Worm (Caenorhabditis elegans) whole organism, early embryonic: ENCODE data around the gene parn-2.

Source experiments
- B0310.2 ChIP-seq: sonication (generic microtip); optimal IDR thresholded peaks from 2 replicates; lab custom pipeline; 2016; ENCODE audit warnings: mild to moderate bottlenecking, missing genetic modification characterization, missing compliant biosample characterization
- F13C5.2 ChIP-seq: sonication (generic microtip); optimal IDR thresholded peaks from 2 replicates; lab custom pipeline; 2017; ENCODE audit warnings: mild to moderate bottlenecking, missing genetic modification characterization, inconsistent platforms, missing compliant biosample characterization
- aly-1 ChIP-seq: sonication (generic microtip); optimal IDR thresholded peaks from 2 replicates; lab custom pipeline; 2016; ENCODE audit warnings: missing genetic modification characterization, missing compliant biosample characterization
- ama-1 ChIP-seq: fragments of 150-350 bp; optimal IDR thresholded peaks from 2 replicates; lab custom pipeline; 2014
- ceh-13 ChIP-seq: fragments of 200-800 bp; sonication (Bioruptor generic); optimal IDR thresholded peaks from 2 replicates; lab custom pipeline; 2018; ENCODE audit warnings: mild to moderate bottlenecking, missing genetic modification characterization, missing compliant biosample characterization
- ceh-36 ChIP-seq: sonication (generic microtip); optimal IDR thresholded peaks from 2 replicates; lab custom pipeline; 2016; ENCODE audit warnings: missing genetic modification characterization, inconsistent platforms, missing compliant biosample characterization
- ets-7 ChIP-seq: sonication (generic microtip); optimal IDR thresholded peaks from 2 replicates; lab custom pipeline; 2016; ENCODE audit warnings: missing genotype, missing genetic modification characterization, missing compliant biosample characterization
- flt-1 ChIP-seq: fragments of 200-800 bp; sonication (Bioruptor generic); IDR thresholded peaks from 2 replicates; pipeline ENCODE4 v1.3.6; 2022; ENCODE audit warnings: missing genetic modification characterization, missing compliant biosample characterization
- hmbx-1 ChIP-seq: sonication (generic microtip); optimal IDR thresholded peaks from 2 replicates; lab custom pipeline; 2016; ENCODE audit warnings: mild to moderate bottlenecking, missing genetic modification characterization, missing compliant biosample characterization
- hmg-4 ChIP-seq: fragments of 200-800 bp; sonication (Bioruptor generic); optimal IDR thresholded peaks from 2 replicates; lab custom pipeline; 2018; ENCODE audit warnings: mild to moderate bottlenecking, missing genetic modification characterization, missing compliant biosample characterization
- hnd-1 ChIP-seq: sonication (generic microtip); optimal IDR thresholded peaks from 2 replicates; lab custom pipeline; 2016; ENCODE audit warnings: missing genetic modification characterization, missing compliant biosample characterization
- pes-1 ChIP-seq: fragments of 200-800 bp; sonication (Bioruptor generic); IDR thresholded peaks from 2 replicates; pipeline ENCODE4 v1.3.6; 2022; ENCODE audit warnings: missing genetic modification reagents, missing genetic modification characterization, missing compliant biosample characterization
- scrt-1 ChIP-seq: fragments of 200-800 bp; sonication (Bioruptor generic); IDR thresholded peaks from 2 replicates; pipeline ENCODE4 v1.3.6; 2022; ENCODE audit warnings: missing genetic modification characterization, missing compliant biosample characterization
- sea-1 ChIP-seq: fragments of 200-800 bp; sonication (Bioruptor generic); conservative IDR thresholded peaks from 2 replicates; pipeline ENCODE4 v1.3.6; 2022; ENCODE audit warnings: missing genetic modification characterization, missing compliant biosample characterization
- tbx-11 ChIP-seq: fragments of 200-800 bp; sonication (Bioruptor generic); IDR thresholded peaks from 2 replicates; pipeline ENCODE4 v1.3.6; 2022; ENCODE audit warnings: missing genetic modification characterization, missing compliant biosample characterization
- tbx-37 ChIP-seq: fragments of 200-800 bp; sonication (Bioruptor generic); conservative IDR thresholded peaks from 2 replicates; pipeline ENCODE4 v1.3.6; 2022; ENCODE audit warnings: missing genetic modification reagents, missing genetic modification characterization, missing compliant biosample characterization
- tra-4 ChIP-seq: sonication (generic microtip); optimal IDR thresholded peaks from 2 replicates; lab custom pipeline; 2017; ENCODE audit warnings: missing genetic modification characterization, missing compliant biosample characterization

Gene parn-2

ce11 chrII:12242551-12242950 is 13.9 kb downstream of the parn-2 start, which contains the start of gene Y57A10A.24:
Y57A10A.24 (plus strand) TSS chrII:12242946.
- TF ChIP-seq tbx-11 (no peak), scrt-1 (GFP tag; lab: Robert Waterston, UW) (peak; percentile 34; the same call in 1 of the 2 replicates), tra-4 (tag; lab: Kevin White, UChicago) (no peak), ets-7 (tag; lab: Kevin White, UChicago) (no peak), aly-1 (tag; lab: Kevin White, UChicago) (no peak)

DNA sequence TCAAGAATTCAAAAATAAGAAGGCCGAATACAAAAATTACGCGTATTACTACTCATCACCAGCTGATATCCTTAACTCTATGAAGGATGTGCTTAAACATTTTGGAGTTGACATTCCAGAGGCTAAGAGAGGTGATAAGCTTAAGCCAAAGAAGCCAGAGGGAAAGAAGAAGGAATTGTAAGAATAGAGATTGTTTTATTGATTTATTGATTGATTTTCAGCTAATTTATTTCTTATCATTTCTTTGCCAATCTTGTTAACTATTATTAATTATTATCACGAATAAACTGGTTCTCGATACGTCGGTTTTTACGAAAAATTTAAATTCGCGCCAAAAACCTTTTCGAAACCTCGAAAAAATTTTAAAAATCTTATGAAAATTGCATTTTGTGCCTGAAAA is 14.6 kb downstream of the parn-2 start:
- TF ChIP-seq hmbx-1 (tag; lab: Kevin White, UChicago), result no peak
- TF ChIP-seq tbx-37 (GFP tag; lab: Robert Waterston, UW), result no peak
- no peak for TF ChIP-seq ama-1 (lab: Kevin White, UChicago)
- TF ChIP-seq sea-1 (GFP tag; lab: Robert Waterston, UW), result no peak
- TF ChIP-seq pes-1 (GFP tag; lab: Robert Waterston, UW), result no peak
- TF ChIP-seq ets-7 (tag; lab: Kevin White, UChicago), result no peak
- TF ChIP-seq aly-1 (tag; lab: Kevin White, UChicago), result no peak
- no peak for TF ChIP-seq hmg-4 (GFP tag; lab: Kevin White, UChicago)
- no peak for TF ChIP-seq flt-1 (GFP tag; lab: Robert Waterston, UW)
- no peak for TF ChIP-seq tra-4 (tag; lab: Kevin White, UChicago)
- no peak for TF ChIP-seq hnd-1 (tag; lab: Kevin White, UChicago)
- no peak for TF ChIP-seq ceh-13 (GFP tag; lab: Kevin White, UChicago)
- TF ChIP-seq ceh-36 (tag; lab: Kevin White, UChicago), result no peak

- no peak for TF ChIP-seq ceh-13 (GFP tag; lab: Kevin White, UChicago)
- TF ChIP-seq aly-1 (tag; lab: Kevin White, UChicago), result no peak
- peak; percentile 68 for TF ChIP-seq ceh-36 (tag; lab: Kevin White, UChicago)
Observed at ce11 chrII:12240088-12240487, 16.3 kb downstream of the parn-2 start, which contains the start of gene txdc-12.1. txdc-12.1 (plus strand) TSS chrII:12240388.

DNA sequence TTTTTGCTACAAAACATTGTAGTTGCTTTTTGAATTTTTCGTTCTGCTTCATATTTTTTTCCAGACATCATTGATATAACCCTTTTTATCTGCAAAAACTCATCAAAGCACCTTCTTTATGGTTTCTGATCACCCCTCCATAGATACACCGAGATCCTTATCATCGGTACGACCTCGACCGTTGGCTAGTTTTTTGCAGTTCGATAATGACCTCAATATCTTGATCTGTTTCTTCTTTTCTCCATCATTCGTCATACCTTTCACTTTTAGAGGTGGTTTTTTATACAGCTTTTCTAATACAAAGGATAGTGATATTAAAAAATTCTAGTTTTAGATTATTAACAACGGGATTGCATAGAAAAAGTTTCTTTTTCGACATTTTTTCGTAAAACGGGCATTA is 17.0 kb downstream of the parn-2 start:
- TF ChIP-seq hmg-4 (GFP tag; lab: Kevin White, UChicago) (no peak), flt-1 (GFP tag; lab: Robert Waterston, UW) (no peak), tra-4 (tag; lab: Kevin White, UChicago) (no peak), hnd-1 (tag; lab: Kevin White, UChicago) (no peak), ceh-13 (GFP tag; lab: Kevin White, UChicago) (no peak), hmbx-1 (tag; lab: Kevin White, UChicago) (no peak), ets-7 (tag; lab: Kevin White, UChicago) (no peak), sea-1 (GFP tag; lab: Robert Waterston, UW) (no peak), pes-1 (GFP tag; lab: Robert Waterston, UW) (no peak), F13C5.2 (tag; lab: Kevin White, UChicago) (no peak), aly-1 (tag; lab: Kevin White, UChicago) (no peak), tbx-11 (no peak), scrt-1 (GFP tag; lab: Robert Waterston, UW) (no peak)

DNA sequence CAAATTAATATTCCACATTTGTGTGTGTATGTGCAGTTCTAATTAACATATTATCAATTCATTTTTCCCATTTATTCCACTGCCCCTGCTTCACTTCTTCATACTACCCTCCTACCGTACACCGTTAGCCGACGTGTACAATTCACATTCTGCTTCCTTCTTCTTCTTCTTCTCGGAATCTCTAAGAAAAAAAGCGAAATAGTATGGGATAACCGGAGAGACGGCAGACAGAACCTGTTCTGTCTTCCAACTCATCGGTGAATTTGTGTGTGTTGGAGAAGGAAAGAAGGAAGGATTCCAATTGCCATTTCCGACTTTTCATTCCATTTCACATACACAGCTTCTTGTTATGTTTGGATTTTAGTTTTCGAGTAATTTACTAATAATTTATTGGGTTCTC is 18.9 kb downstream of the parn-2 start:
- no peak for TF ChIP-seq pes-1 (GFP tag; lab: Robert Waterston, UW)
- no peak for TF ChIP-seq tbx-11
- TF ChIP-seq aly-1 (tag; lab: Kevin White, UChicago), result no peak
- TF ChIP-seq ama-1 (lab: Kevin White, UChicago), result no peak
- TF ChIP-seq flt-1 (GFP tag; lab: Robert Waterston, UW), result no peak
- TF ChIP-seq ets-7 (tag; lab: Kevin White, UChicago), result no peak
- no peak for TF ChIP-seq F13C5.2 (tag; lab: Kevin White, UChicago)
- no peak for TF ChIP-seq hmg-4 (GFP tag; lab: Kevin White, UChicago)
- no peak for TF ChIP-seq tbx-37 (GFP tag; lab: Robert Waterston, UW)
- TF ChIP-seq hmbx-1 (tag; lab: Kevin White, UChicago), result no peak
- no peak for TF ChIP-seq ceh-13 (GFP tag; lab: Kevin White, UChicago)
- TF ChIP-seq ceh-36 (tag; lab: Kevin White, UChicago), result no peak
- no peak for TF ChIP-seq tra-4 (tag; lab: Kevin White, UChicago)
- TF ChIP-seq B0310.2 (tag; lab: Kevin White, UChicago), result no peak
- TF ChIP-seq sea-1 (GFP tag; lab: Robert Waterston, UW), result no peak
- TF ChIP-seq hnd-1 (tag; lab: Kevin White, UChicago), result no peak
- TF ChIP-seq scrt-1 (GFP tag; lab: Robert Waterston, UW), result no peak

- TF ChIP-seq B0310.2 (tag; lab: Kevin White, UChicago) (no peak), hmg-4 (GFP tag; lab: Kevin White, UChicago) (no peak), aly-1 (tag; lab: Kevin White, UChicago) (no peak), tra-4 (tag; lab: Kevin White, UChicago) (no peak), ama-1 (lab: Kevin White, UChicago) (no peak), ceh-13 (GFP tag; lab: Kevin White, UChicago) (no peak), ets-7 (tag; lab: Kevin White, UChicago) (no peak), hnd-1 (tag; lab: Kevin White, UChicago) (no peak), F13C5.2 (tag; lab: Kevin White, UChicago) (no peak), tbx-11 (no peak), hmbx-1 (tag; lab: Kevin White, UChicago) (no peak), flt-1 (GFP tag; lab: Robert Waterston, UW) (no peak), sea-1 (GFP tag; lab: Robert Waterston, UW) (no peak), pes-1 (GFP tag; lab: Robert Waterston, UW) (no peak), tbx-37 (GFP tag; lab: Robert Waterston, UW) (no peak), scrt-1 (GFP tag; lab: Robert Waterston, UW) (no peak), ceh-36 (tag; lab: Kevin White, UChicago) (no peak)
Observed at ce11 chrII:12228005-12228404, 28.4 kb downstream of the parn-2 start, which contains the start of gene sinh-1. sinh-1 (plus strand) TSS chrII:12228305.

DNA sequence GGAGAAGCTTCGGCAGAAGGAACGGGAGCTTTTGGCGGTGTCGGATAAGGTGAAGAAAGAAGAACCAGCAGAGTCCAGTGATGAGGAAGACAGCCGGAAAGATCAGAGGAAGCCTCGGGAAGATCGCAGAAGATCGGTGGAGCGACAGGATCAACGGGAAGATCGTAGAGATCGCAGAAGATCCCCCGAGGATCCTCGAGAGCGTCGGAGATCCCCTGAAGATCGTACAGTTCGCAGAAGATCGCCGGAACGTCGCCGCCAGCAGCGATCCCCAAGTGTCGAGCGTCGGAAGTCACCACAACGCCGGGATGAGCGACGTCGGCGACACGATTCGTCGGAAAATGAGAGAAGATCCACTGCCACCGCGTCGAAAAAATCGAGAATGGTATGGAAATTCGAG is 30.2 kb downstream of the parn-2 start:
- TF ChIP-seq flt-1 (GFP tag; lab: Robert Waterston, UW) (no peak), tra-4 (tag; lab: Kevin White, UChicago) (no peak), aly-1 (tag; lab: Kevin White, UChicago) (no peak), scrt-1 (GFP tag; lab: Robert Waterston, UW) (no peak), ama-1 (lab: Kevin White, UChicago) (no peak), ets-7 (tag; lab: Kevin White, UChicago) (no peak), hmg-4 (GFP tag; lab: Kevin White, UChicago) (no peak), hnd-1 (tag; lab: Kevin White, UChicago) (no peak), B0310.2 (tag; lab: Kevin White, UChicago) (no peak), tbx-11 (no peak), ceh-13 (GFP tag; lab: Kevin White, UChicago) (no peak), tbx-37 (GFP tag; lab: Robert Waterston, UW) (no peak), F13C5.2 (tag; lab: Kevin White, UChicago) (no peak), ceh-36 (tag; lab: Kevin White, UChicago) (no peak), pes-1 (GFP tag; lab: Robert Waterston, UW) (no peak), hmbx-1 (tag; lab: Kevin White, UChicago) (no peak), sea-1 (GFP tag; lab: Robert Waterston, UW) (no peak)
